Fruit fly (Drosophila melanogaster): ENCODE results near the gene wcy.

wcy gene

DNA sequence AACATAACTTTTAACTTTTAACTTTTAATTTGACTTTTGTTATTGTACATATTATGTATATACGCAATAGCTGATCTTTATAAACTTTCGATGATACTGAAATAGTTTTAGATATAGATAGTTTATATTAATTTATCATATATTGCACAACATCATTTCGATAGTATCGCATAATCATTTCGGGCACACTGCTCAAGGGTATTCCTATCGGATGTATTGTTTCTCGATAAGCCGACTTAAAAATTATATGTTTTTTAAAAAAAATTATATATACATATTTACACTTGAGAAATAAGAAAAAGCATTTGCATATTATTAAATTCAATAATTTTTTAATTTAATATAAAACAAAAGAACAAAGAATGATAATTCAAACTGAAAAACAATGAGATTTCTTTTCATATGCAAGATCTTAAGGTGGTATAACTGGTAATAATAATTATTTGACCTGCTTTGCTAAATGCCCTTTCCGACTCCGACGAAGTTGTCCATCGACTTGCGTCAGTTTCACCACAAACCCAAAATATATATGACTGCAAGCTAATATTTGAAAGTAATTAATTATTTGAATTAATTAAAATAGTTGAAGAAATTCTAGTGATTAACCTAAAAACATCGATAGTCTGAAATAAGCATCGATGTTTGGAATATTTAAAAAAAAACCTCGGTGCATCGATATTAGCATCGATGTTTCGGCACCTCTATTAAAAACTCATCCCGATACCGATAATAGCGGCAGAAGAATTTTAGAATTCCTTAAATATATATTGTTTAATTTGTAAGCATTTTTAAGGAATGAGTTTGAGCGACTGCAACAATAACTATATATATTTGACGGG is 661 bp upstream of the wcy start, which contains the start of gene CG4949:
Gene CG4949, plus strand, starts transcription at position 698 of the 839 bp plus-strand sequence.
- peak; percentile 10 for TF ChIP-seq CG14655 (GFP tag; optimal IDR thresholded peaks at IDR 0.05)
- TF ChIP-seq Snoo (tag; optimal IDR thresholded peaks at IDR 0.05) = no peak
- no peak for TF ChIP-seq CG9948 (tag; optimal IDR thresholded peaks at IDR 0.05)
- TF ChIP-seq CG15710 (tag; optimal IDR thresholded peaks at IDR 0.05) = no peak
- peak; percentile 17 for TF ChIP-seq CG17806 (tag; optimal IDR thresholded peaks at IDR 0.05)

DNA sequence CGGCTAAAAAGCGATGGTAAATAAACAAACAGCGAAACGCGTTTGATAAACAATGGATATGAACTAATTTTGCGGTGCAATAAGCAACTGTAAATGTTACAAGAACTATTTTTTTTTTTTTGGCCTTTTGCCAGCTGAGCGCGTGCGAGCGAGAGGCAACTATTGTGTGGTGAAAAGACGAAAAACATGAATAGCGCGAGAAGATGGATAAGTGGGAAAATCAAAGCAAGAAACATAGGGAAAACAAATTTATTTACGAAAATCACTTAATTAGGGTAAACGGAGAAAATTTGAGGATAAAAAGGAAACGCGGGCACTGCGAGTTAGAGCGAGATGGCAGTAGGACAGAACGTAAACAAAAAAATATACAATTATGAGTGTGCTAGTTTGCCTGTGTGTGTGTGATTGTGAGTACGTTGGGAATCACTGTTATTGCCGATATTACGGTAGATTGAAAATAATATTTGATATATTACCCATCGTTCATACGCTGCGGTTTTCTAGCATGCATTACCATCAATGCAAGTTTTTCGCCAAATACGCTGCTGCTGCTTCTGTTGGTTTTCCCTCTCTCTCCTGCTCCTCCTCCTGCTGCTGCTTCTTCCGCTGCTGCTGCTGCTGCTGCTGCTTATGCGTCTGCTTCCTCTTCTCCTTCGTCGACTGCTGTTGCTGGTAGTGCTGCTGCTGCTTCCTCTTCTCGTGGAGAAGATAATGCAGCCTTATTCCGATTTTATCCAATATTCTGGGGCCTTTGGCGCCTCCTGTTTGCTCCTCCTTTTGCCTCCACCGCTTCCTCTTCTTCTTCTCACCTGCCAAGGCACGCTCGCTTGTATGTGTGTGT is 1.0 kb downstream of the wcy start:
- TF ChIP-seq CG32121 (GFP tag; IDR thresholded peaks at IDR 0.05) (no peak), CG4496 (GFP tag; IDR thresholded peaks at IDR 0.05) (peak; percentile 9; the same call in 1 of the 3 replicates)

DNA sequence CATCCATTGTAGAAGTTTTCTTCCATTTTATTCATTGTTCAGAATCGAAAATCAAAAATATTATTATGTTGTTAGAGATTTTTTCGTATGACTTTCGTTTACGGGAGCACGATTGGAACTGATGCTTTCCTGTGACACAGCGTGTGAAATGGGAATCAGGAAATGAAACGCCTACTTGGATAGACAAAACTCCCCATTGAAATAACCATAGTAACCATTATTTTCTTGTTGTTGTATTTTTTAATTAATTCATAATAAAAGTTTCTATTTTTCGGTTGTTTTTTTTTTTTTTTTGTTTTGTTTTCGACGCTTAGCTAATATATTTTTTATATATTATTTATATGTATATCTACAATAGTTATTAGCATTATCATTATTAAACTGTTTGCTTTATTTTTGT is 9.3 kb downstream of the wcy start, which contains the start of gene CG43077:
Gene CG43077, minus strand, starts transcription at position 101 of the 400 bp plus-strand sequence.
- no peak for TF ChIP-seq Snoo (tag; optimal IDR thresholded peaks at IDR 0.05)
- no peak for TF ChIP-seq CG14655 (GFP tag; optimal IDR thresholded peaks at IDR 0.05)
- TF ChIP-seq gl (tag; optimal IDR thresholded peaks at IDR 0.05) = no peak
- no peak for TF ChIP-seq CG10348 (GFP tag; IDR thresholded peaks at IDR 0.05)
- no peak for TF ChIP-seq rn (GFP tag; IDR thresholded peaks at IDR 0.05)
- TF ChIP-seq D1 (tag; optimal IDR thresholded peaks at IDR 0.05) = no peak

DNA sequence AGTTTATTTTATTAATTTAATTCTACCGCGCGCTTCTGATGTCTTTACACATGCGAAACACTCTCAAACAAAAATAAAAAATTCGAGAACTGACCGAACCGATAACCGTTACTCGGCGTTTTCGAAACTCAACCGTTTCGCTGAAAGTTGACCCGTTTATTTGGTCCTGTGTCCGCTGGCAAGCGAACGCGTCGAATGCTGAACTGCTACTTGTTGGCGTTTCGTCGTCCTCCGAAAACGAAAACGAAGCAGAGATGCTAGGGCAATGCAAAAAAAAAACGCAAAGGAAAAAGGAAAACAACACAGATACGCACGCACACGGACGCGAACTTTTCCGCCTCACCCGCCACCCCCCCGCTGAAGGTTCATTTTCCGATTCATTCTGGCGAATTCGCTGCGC is 11.1 kb downstream of the wcy start, which contains the start of gene CG45002:
Gene CG45002, minus strand, starts transcription at position 101 of the 400 bp plus-strand sequence.
- no peak for TF ChIP-seq Pif1A (GFP tag; optimal IDR thresholded peaks at IDR 0.05)
- TF ChIP-seq gl (tag; optimal IDR thresholded peaks at IDR 0.05) = no peak
- TF ChIP-seq CG4496 (GFP tag; IDR thresholded peaks at IDR 0.05) = no peak
- 0 out of 2 replicates have a peak, but pooled peaks have one; percentile 34 for TF ChIP-seq CG12605 (GFP tag; IDR thresholded peaks at IDR 0.05)

DNA sequence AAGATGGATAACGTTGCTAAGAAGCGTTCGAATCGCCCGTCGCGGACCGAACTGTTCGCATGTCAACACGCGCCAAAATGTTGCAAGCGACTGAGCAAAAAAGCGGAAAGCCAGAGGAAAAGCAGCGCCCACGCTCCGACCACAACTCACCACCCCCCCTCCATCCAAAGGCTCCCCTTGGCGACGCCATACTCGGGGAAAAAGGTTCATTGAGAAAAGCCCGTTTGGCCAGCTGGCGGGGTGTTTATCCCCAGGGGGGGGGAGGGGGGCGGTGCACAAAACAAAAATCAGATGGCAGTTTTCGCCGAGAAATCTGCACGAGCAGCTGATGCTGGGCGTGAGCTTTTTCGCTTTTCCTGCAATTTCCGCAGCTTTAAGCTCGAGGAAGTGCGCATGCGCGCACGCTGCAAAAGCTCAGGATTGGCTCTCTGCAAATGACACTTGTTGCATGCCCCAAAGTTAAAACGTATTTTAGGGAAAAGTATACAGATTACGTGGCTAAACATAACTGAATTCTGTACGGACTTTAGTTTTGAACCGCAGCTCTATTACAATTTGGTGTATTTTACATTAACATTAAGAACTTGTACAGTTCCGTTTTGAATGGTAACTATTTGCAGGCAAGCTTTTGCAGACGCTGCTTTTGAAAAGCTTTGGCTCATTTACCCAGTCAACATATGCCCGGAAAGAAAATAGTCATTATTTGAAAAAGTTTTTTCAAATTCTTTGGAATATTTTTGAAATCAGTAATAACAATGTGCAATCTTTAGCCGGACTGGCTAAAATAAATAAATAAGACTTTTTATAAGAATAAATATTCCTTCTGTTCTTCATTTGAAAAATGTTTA is 29.7 kb downstream of the wcy start:
- TF ChIP-seq CG34367 (tag; optimal IDR thresholded peaks at IDR 0.05) (no peak), CG8301 (tag; optimal IDR thresholded peaks at IDR 0.05) (no peak), EcR (GFP tag; optimal IDR thresholded peaks at IDR 0.05) (no peak), CG12605 (GFP tag; IDR thresholded peaks at IDR 0.05) (peak; percentile 70), CG13204 (GFP tag; optimal IDR thresholded peaks at IDR 0.05) (no peak), CG17806 (tag; optimal IDR thresholded peaks at IDR 0.05) (no peak)

DNA sequence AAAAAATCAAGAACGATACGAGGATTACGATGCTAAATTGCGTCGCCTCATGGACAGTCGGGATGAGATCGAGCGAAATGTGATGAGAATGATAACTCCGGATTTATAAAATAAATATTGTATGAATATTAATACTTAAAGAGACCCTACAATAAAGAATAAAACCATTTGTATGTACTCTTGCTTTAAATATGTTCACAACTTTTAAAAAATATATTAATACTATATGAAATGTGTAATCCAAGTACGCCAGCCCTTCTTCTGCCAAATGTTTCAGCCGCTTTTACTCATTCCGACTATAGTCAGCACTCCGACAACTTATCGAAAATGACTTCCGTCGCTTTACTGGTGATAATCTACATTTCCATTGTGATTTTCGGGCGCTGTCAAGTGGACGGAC is 54.5 kb downstream of the wcy start, which contains the start of gene CG43997:
Gene CG43997, plus strand, starts transcription at position 301 of the 400 bp plus-strand sequence.
- TF ChIP-seq CG13204 (GFP tag; optimal IDR thresholded peaks at IDR 0.05) = no peak
- no peak for TF ChIP-seq Pif1B (GFP tag; optimal IDR thresholded peaks at IDR 0.05)
- no peak for TF ChIP-seq CG9948 (tag; optimal IDR thresholded peaks at IDR 0.05)
- TF ChIP-seq Pif1A (GFP tag; optimal IDR thresholded peaks at IDR 0.05) = no peak
- TF ChIP-seq CG17806 (tag; optimal IDR thresholded peaks at IDR 0.05) = no peak
- no peak for TF ChIP-seq CG4496 (GFP tag; IDR thresholded peaks at IDR 0.05)
- TF ChIP-seq CG8301 (tag; optimal IDR thresholded peaks at IDR 0.05) = no peak
- no peak for TF ChIP-seq CG12605 (GFP tag; IDR thresholded peaks at IDR 0.05)
- TF ChIP-seq CG32121 (GFP tag; IDR thresholded peaks at IDR 0.05) = no peak
- no peak for TF ChIP-seq CG8159 (tag; optimal IDR thresholded peaks at IDR 0.05)
- TF ChIP-seq rn (GFP tag; IDR thresholded peaks at IDR 0.05) = no peak
- TF ChIP-seq CG15710 (tag; optimal IDR thresholded peaks at IDR 0.05) = no peak

DNA sequence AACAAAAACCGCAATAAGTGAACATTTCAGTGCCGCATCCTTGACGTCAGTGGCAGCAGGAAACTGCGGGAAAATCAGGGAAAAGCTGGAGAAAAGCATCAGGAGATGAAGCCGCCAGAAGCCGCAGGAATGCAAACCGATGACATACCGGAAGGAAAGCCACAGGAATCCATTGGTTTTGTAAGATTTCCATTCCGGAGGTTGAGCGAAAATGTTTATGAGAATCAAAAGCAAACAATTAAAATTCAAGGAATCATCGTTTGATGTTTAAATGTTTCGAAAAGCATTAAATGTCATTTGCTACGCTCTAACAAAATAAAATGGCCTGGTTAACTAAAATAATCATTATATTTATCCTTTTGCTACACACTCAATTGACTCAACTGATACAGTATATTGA is 55.7 kb downstream of the wcy start, which contains the start of gene CG43996:
Gene CG43996, plus strand, starts transcription at position 301 of the 400 bp plus-strand sequence.
- no peak for TF ChIP-seq CG14655 (GFP tag; optimal IDR thresholded peaks at IDR 0.05)
- no peak for TF ChIP-seq CG32121 (GFP tag; IDR thresholded peaks at IDR 0.05)
- no peak for TF ChIP-seq CG10348 (GFP tag; IDR thresholded peaks at IDR 0.05)
- TF ChIP-seq Pif1B (GFP tag; optimal IDR thresholded peaks at IDR 0.05) = no peak
- TF ChIP-seq CG12605 (GFP tag; IDR thresholded peaks at IDR 0.05) = no peak
- TF ChIP-seq Ets98B (GFP tag; IDR thresholded peaks at IDR 0.05) = no peak

All from whole organism, pupa.